Fruit fly (Drosophila melanogaster): ENCODE measurements around the gene CycD.

Gene CycD

dm6 chrX:15933504-15934225 lies 24.2 kb upstream of the CycD start, which contains the start of gene Ranbp16 (continued):
- TF ChIP-seq CG4404 (GFP tag; IDR thresholded peaks at IDR 0.05) = no peak
- no peak for TF ChIP-seq CG13287 (GFP tag; IDR thresholded peaks at IDR 0.05; ENCODE audit: partially characterized antibody)
- peak; percentile 16 for TF ChIP-seq wek (GFP tag; optimal IDR thresholded peaks at IDR 0.05)
- TF ChIP-seq amos (GFP tag; IDR thresholded peaks at IDR 0.05; ENCODE audit: partially characterized antibody) = no peak; the same call in 1 of the 2 replicates
- TF ChIP-seq nom (GFP tag; optimal IDR thresholded peaks at IDR 0.05) = no peak
- no peak for TF ChIP-seq vfl (GFP tag; optimal IDR thresholded peaks at IDR 0.05)
- no peak for TF ChIP-seq insv (GFP tag; optimal IDR thresholded peaks at IDR 0.05)
- no peak for TF ChIP-seq CG15479 (GFP tag; optimal IDR thresholded peaks at IDR 0.05)
- TF ChIP-seq danr (GFP tag; IDR thresholded peaks at IDR 0.05) = no peak
- peak; percentile 32 for TF ChIP-seq pzg (GFP tag; optimal IDR thresholded peaks at IDR 0.05)
- no peak for TF ChIP-seq CG18011 (GFP tag; optimal IDR thresholded peaks at IDR 0.05)
- no peak for TF ChIP-seq ind (GFP tag; optimal IDR thresholded peaks at IDR 0.05)
- no peak for TF ChIP-seq Opbp (GFP tag; IDR thresholded peaks at IDR 0.05; ENCODE audit: partially characterized antibody)
- no peak for TF ChIP-seq CG14965 (GFP tag; optimal IDR thresholded peaks at IDR 0.05; ENCODE audit: borderline replicate concordance)
- peak; percentile 62 for TF ChIP-seq CG1024 (GFP tag; IDR thresholded peaks at IDR 0.05)
- no peak for TF ChIP-seq z (GFP tag; IDR thresholded peaks at IDR 0.05)
- no peak for TF ChIP-seq Meics (GFP tag; optimal IDR thresholded peaks at IDR 0.05)
- no peak for TF ChIP-seq pho (GFP tag; optimal IDR thresholded peaks at IDR 0.05)
- no peak; the same call in 1 of the 2 replicates for TF ChIP-seq nerfin-2 (GFP tag; IDR thresholded peaks at IDR 0.05; ENCODE audit: partially characterized antibody)
- no peak for TF ChIP-seq CG18599 (GFP tag; optimal IDR thresholded peaks at IDR 0.05)
- TF ChIP-seq peb (GFP tag; IDR thresholded peaks at IDR 0.05) = no peak
- TF ChIP-seq CG8089 (GFP tag; optimal IDR thresholded peaks at IDR 0.05) = no peak
- peak; percentile 19 for TF ChIP-seq CG4617 (GFP tag; optimal IDR thresholded peaks at IDR 0.05; ENCODE audit: borderline replicate concordance)
- peak; percentile 68 for TF ChIP-seq CG16813 (GFP tag; IDR thresholded peaks at IDR 0.05; ENCODE audit: partially characterized antibody)
- no peak for TF ChIP-seq fd102C (GFP tag; optimal IDR thresholded peaks at IDR 0.05)
- no peak for TF ChIP-seq CG6854 (GFP tag; optimal IDR thresholded peaks at IDR 0.05)
- TF ChIP-seq lbe (GFP tag; optimal IDR thresholded peaks at IDR 0.05) = no peak
- no peak for TF ChIP-seq CG10959 (GFP tag; IDR thresholded peaks at IDR 0.05)
- TF ChIP-seq CG11560 (tag; IDR thresholded peaks at IDR 0.05) = no peak
- no peak for TF ChIP-seq CG17359 (tag; optimal IDR thresholded peaks at IDR 0.05)
- peak; percentile 83 for TF ChIP-seq CG17802 (tag; optimal IDR thresholded peaks at IDR 0.05)
- 0 out of 2 replicates have a peak, but pooled peaks have one; percentile 29 for TF ChIP-seq Dref (GFP tag; IDR thresholded peaks at IDR 0.05)
- TF ChIP-seq CG14710 (tag; optimal IDR thresholded peaks at IDR 0.05) = no peak
- TF ChIP-seq CG12942 (GFP tag; optimal IDR thresholded peaks at IDR 0.05) = no peak
- TF ChIP-seq tin (GFP tag; optimal IDR thresholded peaks at IDR 0.05) = no peak
- TF ChIP-seq CG7786 (GFP tag; optimal IDR thresholded peaks at IDR 0.05) = no peak
- TF ChIP-seq Dad (GFP tag; optimal IDR thresholded peaks at IDR 0.05) = no peak
- TF ChIP-seq org-1 (GFP tag; optimal IDR thresholded peaks at IDR 0.05) = no peak
- TF ChIP-seq CG13894 (tag; optimal IDR thresholded peaks at IDR 0.05) = no peak
- TF ChIP-seq tna (GFP tag; IDR thresholded peaks at IDR 0.05; ENCODE audit: partially characterized antibody) = no peak
- TF ChIP-seq tgo (GFP tag; IDR thresholded peaks at IDR 0.05) = no peak
- peak; percentile 13 for TF ChIP-seq stwl (tag; optimal IDR thresholded peaks at IDR 0.05)
- no peak for TF ChIP-seq da (GFP tag; optimal IDR thresholded peaks at IDR 0.05)
- TF ChIP-seq CG13775 (GFP tag; optimal IDR thresholded peaks at IDR 0.05) = no peak
- TF ChIP-seq CG32767 (GFP tag; IDR thresholded peaks at IDR 0.05) = no peak
- peak; percentile 62 for TF ChIP-seq gfzf (GFP tag; optimal IDR thresholded peaks at IDR 0.05)
- no peak for TF ChIP-seq aop (GFP tag; IDR thresholded peaks at IDR 0.05)
- TF ChIP-seq Chrac-16 (GFP tag; optimal IDR thresholded peaks at IDR 0.05) = no peak
- TF ChIP-seq CG3838 (GFP tag; optimal IDR thresholded peaks at IDR 0.05) = no peak

All from whole organism, embryonic.